Worm (Caenorhabditis elegans) whole organism, early embryonic: ENCODE data around the gene F46B3.1.

Experiments used
- B0310.2 ChIP-seq: sonication (generic microtip); optimal IDR thresholded peaks from 2 replicates; lab custom pipeline; 2016; ENCODE audit warnings: mild to moderate bottlenecking, missing genetic modification characterization, missing compliant biosample characterization
- aly-1 ChIP-seq: sonication (generic microtip); optimal IDR thresholded peaks from 2 replicates; lab custom pipeline; 2016; ENCODE audit warnings: missing genetic modification characterization, missing compliant biosample characterization
- ama-1 ChIP-seq: fragments of 150-350 bp; optimal IDR thresholded peaks from 2 replicates; lab custom pipeline; 2014
- ceh-13 ChIP-seq: fragments of 200-800 bp; sonication (Bioruptor generic); optimal IDR thresholded peaks from 2 replicates; lab custom pipeline; 2018; ENCODE audit warnings: mild to moderate bottlenecking, missing genetic modification characterization, missing compliant biosample characterization
- ets-7 ChIP-seq: sonication (generic microtip); optimal IDR thresholded peaks from 2 replicates; lab custom pipeline; 2016; ENCODE audit warnings: missing genotype, missing genetic modification characterization, missing compliant biosample characterization
- flt-1 ChIP-seq: fragments of 200-800 bp; sonication (Bioruptor generic); IDR thresholded peaks from 2 replicates; pipeline ENCODE4 v1.3.6; 2022; ENCODE audit warnings: missing genetic modification characterization, missing compliant biosample characterization
- hmbx-1 ChIP-seq: sonication (generic microtip); optimal IDR thresholded peaks from 2 replicates; lab custom pipeline; 2016; ENCODE audit warnings: mild to moderate bottlenecking, missing genetic modification characterization, missing compliant biosample characterization
- hmg-4 ChIP-seq: fragments of 200-800 bp; sonication (Bioruptor generic); optimal IDR thresholded peaks from 2 replicates; lab custom pipeline; 2018; ENCODE audit warnings: mild to moderate bottlenecking, missing genetic modification characterization, missing compliant biosample characterization
- hnd-1 ChIP-seq: sonication (generic microtip); optimal IDR thresholded peaks from 2 replicates; lab custom pipeline; 2016; ENCODE audit warnings: missing genetic modification characterization, missing compliant biosample characterization
- pes-1 ChIP-seq: fragments of 200-800 bp; sonication (Bioruptor generic); IDR thresholded peaks from 2 replicates; pipeline ENCODE4 v1.3.6; 2022; ENCODE audit warnings: missing genetic modification reagents, missing genetic modification characterization, missing compliant biosample characterization
- sea-1 ChIP-seq: fragments of 200-800 bp; sonication (Bioruptor generic); conservative IDR thresholded peaks from 2 replicates; pipeline ENCODE4 v1.3.6; 2022; ENCODE audit warnings: missing genetic modification characterization, missing compliant biosample characterization
- tbx-11 ChIP-seq: fragments of 200-800 bp; sonication (Bioruptor generic); IDR thresholded peaks from 2 replicates; pipeline ENCODE4 v1.3.6; 2022; ENCODE audit warnings: missing genetic modification characterization, missing compliant biosample characterization
- tra-4 ChIP-seq: sonication (generic microtip); optimal IDR thresholded peaks from 2 replicates; lab custom pipeline; 2017; ENCODE audit warnings: missing genetic modification characterization, missing compliant biosample characterization

ce11 chrV:20555120-20555519, 41.9 kb downstream of the F46B3.1 start, which contains the start of gene Y38H6C.21:
- TF ChIP-seq pes-1 (GFP tag; lab: Robert Waterston, UW): no peak
- no peak for TF ChIP-seq aly-1 (tag; lab: Kevin White, UChicago)
- no peak for TF ChIP-seq ama-1
- TF ChIP-seq sea-1: no peak
- TF ChIP-seq hmbx-1 (tag; lab: Kevin White, UChicago): no peak
- TF ChIP-seq flt-1 (GFP tag; lab: Robert Waterston, UW): no peak
- no peak for TF ChIP-seq hnd-1 (tag; lab: Kevin White, UChicago)
- no peak for TF ChIP-seq ceh-13 (GFP tag; lab: Kevin White, UChicago)
- TF ChIP-seq ets-7 (tag; lab: Kevin White, UChicago): no peak
- no peak for TF ChIP-seq B0310.2 (tag; lab: Kevin White, UChicago)
- TF ChIP-seq tra-4 (tag; lab: Kevin White, UChicago): no peak
- no peak for TF ChIP-seq tbx-11 (GFP tag; lab: Robert Waterston, UW)
- TF ChIP-seq hmg-4 (GFP tag; lab: Kevin White, UChicago): no peak
